Fruit fly (Drosophila melanogaster) whole organism, embryonic: ENCODE measurements around the gene Rhp.

Experiments
- Aef1 ChIP-seq: fragments of 200-800 bp; sonication (Bioruptor generic); IDR thresholded peaks from 3 replicates; pipeline ENCODE4 v1.3.6; 2022; ENCODE audit warnings: missing biosample characterization, missing genetic modification characterization
- B-H2 ChIP-seq: fragments of 200-800 bp; sonication (Bioruptor generic); optimal IDR thresholded peaks from 2 replicates; lab custom pipeline; 2018; ENCODE audit warnings: missing biosample characterization, mild to moderate bottlenecking, missing genetic modification characterization
- CG1024 ChIP-seq: fragments of 200-800 bp; sonication (Bioruptor generic); IDR thresholded peaks from 2 replicates; pipeline ENCODE4 v1.3.6; 2022; ENCODE audit warnings: missing biosample characterization, missing genetic modification characterization
- CG10654 ChIP-seq: fragments of 200-800 bp; sonication (Bioruptor generic); optimal IDR thresholded peaks from 2 replicates; lab custom pipeline; 2016; ENCODE audit warnings: missing biosample characterization, missing genetic modification characterization
- CG12299 ChIP-seq: fragments of 200-800 bp; sonication (Bioruptor generic); optimal IDR thresholded peaks from 2 replicates; lab custom pipeline; 2018; ENCODE audit warnings: missing biosample characterization, mild to moderate bottlenecking, missing genetic modification characterization
- CG15601 ChIP-seq: fragments of 200-800 bp; sonication (Bioruptor generic); optimal IDR thresholded peaks from 3 replicates; lab custom pipeline; 2019; ENCODE audit warnings: missing biosample characterization, mild to moderate bottlenecking, missing genetic modification characterization, moderate library complexity
- CG1603 ChIP-seq: fragments of 200-800 bp; sonication (Bioruptor generic); optimal IDR thresholded peaks from 2 replicates; lab custom pipeline; 2019; ENCODE audit warnings: missing biosample characterization, mild to moderate bottlenecking, missing genetic modification characterization, moderate library complexity
- CG1647 ChIP-seq: fragments of 200-800 bp; sonication (Bioruptor generic); optimal IDR thresholded peaks from 3 replicates; lab custom pipeline; 2016; ENCODE audit warnings: missing biosample characterization, missing genetic modification characterization
- CG18619 ChIP-seq: fragments of 200-800 bp; sonication (Bioruptor generic); optimal IDR thresholded peaks from 3 replicates; lab custom pipeline; 2017; ENCODE audit warnings: missing biosample characterization, mild to moderate bottlenecking, missing genetic modification characterization
- CG33557 ChIP-seq: fragments of 200-800 bp; sonication (Bioruptor generic); optimal IDR thresholded peaks from 2 replicates; lab custom pipeline; 2019; ENCODE audit warnings: missing biosample characterization, mild to moderate bottlenecking, missing genetic modification characterization, moderate library complexity
- CG4404 ChIP-seq: fragments of 200-800 bp; sonication (Bioruptor generic); IDR thresholded peaks from 2 replicates; pipeline ENCODE4 v1.3.6; 2022; ENCODE audit warnings: missing biosample characterization, missing genetic modification characterization
- CG4730 ChIP-seq: fragments of 200-800 bp; sonication (Bioruptor generic); IDR thresholded peaks from 2 replicates; pipeline ENCODE4 v1.3.6; 2022; ENCODE audit warnings: missing biosample characterization, missing genetic modification characterization
- CG5245 ChIP-seq: fragments of 200-800 bp; sonication (Bioruptor generic); optimal IDR thresholded peaks from 3 replicates; lab custom pipeline; 2016; ENCODE audit warnings: missing biosample characterization, missing genetic modification characterization
- CG6765 ChIP-seq: fragments of 200-800 bp; sonication (Bioruptor generic); optimal IDR thresholded peaks from 3 replicates; lab custom pipeline; 2017; ENCODE audit warnings: missing biosample characterization, mild to moderate bottlenecking, missing genetic modification characterization
- CG7271 ChIP-seq: fragments of 200-800 bp; sonication (Bioruptor generic); optimal IDR thresholded peaks from 2 replicates; lab custom pipeline; 2018; ENCODE audit warnings: missing biosample characterization, mild to moderate bottlenecking, missing genetic modification characterization, moderate library complexity
- CG7357 ChIP-seq: fragments of 200-800 bp; sonication (Bioruptor generic); IDR thresholded peaks from 3 replicates; pipeline ENCODE4 v1.3.6; 2022; ENCODE audit warnings: missing biosample characterization, missing genetic modification characterization
- CG7786 ChIP-seq: fragments of 200-800 bp; sonication (Bioruptor generic); optimal IDR thresholded peaks from 2 replicates; lab custom pipeline; 2016; ENCODE audit warnings: missing biosample characterization, missing genetic modification characterization
- CG7839 ChIP-seq: fragments of 200-800 bp; sonication (Bioruptor generic); optimal IDR thresholded peaks from 3 replicates; lab custom pipeline; 2018; ENCODE audit warnings: missing biosample characterization, mild to moderate bottlenecking, missing genetic modification characterization, moderate library complexity
- CG8290 ChIP-seq, 3 experiments: fragments of 200-800 bp; sonication (Bioruptor generic); optimal IDR thresholded peaks; 2 replicates each; lab custom pipeline; 2016 to 2019; ENCODE audit warnings: missing biosample characterization in 3 of 3, missing genetic modification characterization in 3 of 3, mild to moderate bottlenecking in 2 of 3, moderate library complexity in 1 of 3
- CrebB ChIP-seq: fragments of 200-800 bp; sonication (Bioruptor generic); optimal IDR thresholded peaks from 3 replicates; lab custom pipeline; 2018; ENCODE audit warnings: missing biosample characterization, mild to moderate bottlenecking, missing genetic modification characterization
- Dek ChIP-seq: fragments of 200-800 bp; sonication (Bioruptor generic); optimal IDR thresholded peaks from 3 replicates; lab custom pipeline; 2019; ENCODE audit warnings: missing biosample characterization, mild to moderate bottlenecking, missing genetic modification characterization, moderate library complexity
- Fer2 ChIP-seq: fragments of 200-800 bp; sonication (Bioruptor generic); optimal IDR thresholded peaks from 2 replicates; lab custom pipeline; 2018; ENCODE audit warnings: missing biosample characterization, mild to moderate bottlenecking, missing genetic modification characterization, moderate library complexity
- HLH3B ChIP-seq: fragments of 200-800 bp; sonication (Bioruptor generic); IDR thresholded peaks from 2 replicates; pipeline ENCODE4 v1.3.6; 2022; ENCODE audit warnings: missing biosample characterization, missing genetic modification characterization
- Hr51 ChIP-seq, 2 experiments: fragments of 200-800 bp; sonication (Bioruptor generic); optimal IDR thresholded peaks; 2 replicates in 1 of 2; 3 replicates in 1 of 2; lab custom pipeline; 2016 to 2018; ENCODE audit warnings: missing biosample characterization in 2 of 2, missing genetic modification characterization in 2 of 2, mild to moderate bottlenecking in 1 of 2, moderate library complexity in 1 of 2
- Hr78 ChIP-seq, 2 experiments: fragments of 200-800 bp in 1 of 2; fragments of >200 bp in 1 of 2; sonication (Bioruptor generic) in 1 of 2; optimal IDR thresholded peaks; 2 replicates each; lab custom pipeline; 2017 to 2019; ENCODE audit warnings: missing biosample characterization in 2 of 2, missing genetic modification characterization in 2 of 2, mild to moderate bottlenecking in 1 of 2, moderate library complexity in 1 of 2
- Lim3 ChIP-seq: fragments of 200-800 bp; sonication (Bioruptor generic); IDR thresholded peaks from 2 replicates; pipeline ENCODE4 v1.3.6; 2022; ENCODE audit warnings: missing biosample characterization, missing genetic modification characterization
- Mad ChIP-seq: fragments of 200-800 bp; sonication (Bioruptor generic); optimal IDR thresholded peaks from 2 replicates; lab custom pipeline; 2016; ENCODE audit warnings: missing biosample characterization, missing genetic modification characterization
- Meics ChIP-seq: fragments of 200-800 bp; sonication (Bioruptor generic); optimal IDR thresholded peaks from 2 replicates; lab custom pipeline; 2017; ENCODE audit warnings: missing biosample characterization, mild to moderate bottlenecking, missing genetic modification characterization
- Oaz ChIP-seq: fragments of 200-800 bp; sonication (Bioruptor generic); IDR thresholded peaks from 2 replicates; pipeline ENCODE4 v1.3.6; 2022; ENCODE audit warnings: missing biosample characterization, missing genetic modification characterization
- Ptx1 ChIP-seq: fragments of 200-800 bp; sonication (Bioruptor generic); IDR thresholded peaks from 2 replicates; pipeline ENCODE4 v1.3.6; 2022; ENCODE audit warnings: missing biosample characterization, missing genetic modification characterization
- Rfx ChIP-seq: fragments of 200-800 bp; sonication (Bioruptor generic); IDR thresholded peaks from 2 replicates; pipeline ENCODE4 v1.3.6; 2022; ENCODE audit warnings: missing biosample characterization, missing genetic modification characterization
- cg ChIP-seq: fragments of 200-800 bp; sonication (Bioruptor generic); optimal IDR thresholded peaks from 3 replicates; lab custom pipeline; 2019; ENCODE audit warnings: missing biosample characterization, mild to moderate bottlenecking, missing genetic modification characterization, moderate library complexity
- ci ChIP-seq: fragments of 200-800 bp; sonication (Bioruptor generic); IDR thresholded peaks from 3 replicates; pipeline ENCODE4 v1.3.6; 2022; ENCODE audit warnings: missing biosample characterization, missing genetic modification characterization
- crol ChIP-seq: fragments of 200-800 bp; sonication (Bioruptor generic); IDR thresholded peaks from 2 replicates; pipeline ENCODE4 v1.3.6; 2022; ENCODE audit warnings: missing biosample characterization, missing genetic modification characterization
- dmrt11E ChIP-seq: fragments of 200-800 bp; sonication (Bioruptor generic); optimal IDR thresholded peaks from 3 replicates; lab custom pipeline; 2018; ENCODE audit warnings: missing biosample characterization, mild to moderate bottlenecking, missing genetic modification characterization, moderate library complexity
- exex ChIP-seq: fragments of 200-800 bp; sonication (Bioruptor generic); optimal IDR thresholded peaks from 4 replicates; lab custom pipeline; 2018; ENCODE audit warnings: missing biosample characterization, mild to moderate bottlenecking, missing genetic modification characterization, moderate library complexity
- fru ChIP-seq: fragments of >200 bp; optimal IDR thresholded peaks from 2 replicates; lab custom pipeline; 2017
- gem ChIP-seq: fragments of 200-800 bp; sonication (Bioruptor generic); optimal IDR thresholded peaks from 2 replicates; lab custom pipeline; 2019; ENCODE audit warnings: missing biosample characterization, mild to moderate bottlenecking, missing genetic modification characterization, moderate library complexity
- hb ChIP-seq: fragments of 200-800 bp; sonication (Bioruptor generic); IDR thresholded peaks from 3 replicates; pipeline ENCODE4 v1.3.6; 2022; ENCODE audit warnings: missing biosample characterization, missing genetic modification characterization; ENCODE audit not compliant: partially characterized antibody
- insv ChIP-seq, 2 experiments: fragments of 200-800 bp; sonication (Bioruptor generic); optimal IDR thresholded peaks; 3 replicates each; lab custom pipeline; 2016 to 2018; ENCODE audit warnings: missing biosample characterization in 2 of 2, missing genetic modification characterization in 2 of 2
- maf-S ChIP-seq: fragments of 200-800 bp; sonication (Bioruptor generic); optimal IDR thresholded peaks from 2 replicates; lab custom pipeline; 2016; ENCODE audit warnings: missing biosample characterization, missing genetic modification characterization
- mld ChIP-seq: fragments of 200-800 bp; sonication (Bioruptor generic); IDR thresholded peaks from 3 replicates; pipeline ENCODE4 v1.3.6; 2022; ENCODE audit warnings: missing biosample characterization, missing genetic modification characterization; ENCODE audit not compliant: partially characterized antibody
- pita ChIP-seq: fragments of 200-800 bp; sonication (Bioruptor generic); optimal IDR thresholded peaks from 2 replicates; lab custom pipeline; 2017; ENCODE audit warnings: missing biosample characterization, mild to moderate bottlenecking, missing genetic modification characterization
- salm ChIP-seq: fragments of 200-800 bp; sonication (Bioruptor generic); optimal IDR thresholded peaks from 2 replicates; lab custom pipeline; 2018; ENCODE audit warnings: missing biosample characterization, mild to moderate bottlenecking, missing genetic modification characterization
- sens-2 ChIP-seq: fragments of 200-800 bp; sonication (Bioruptor generic); IDR thresholded peaks from 2 replicates; pipeline ENCODE4 v1.3.6; 2022; ENCODE audit warnings: missing biosample characterization, missing genetic modification characterization
- sob ChIP-seq: fragments of 200-800 bp; sonication (Bioruptor generic); IDR thresholded peaks from 2 replicates; pipeline ENCODE4 v1.3.6; 2022; ENCODE audit warnings: missing biosample characterization, missing genetic modification characterization
- tup ChIP-seq: fragments of 200-800 bp; sonication (Bioruptor generic); optimal IDR thresholded peaks from 2 replicates; lab custom pipeline; 2016; ENCODE audit warnings: missing biosample characterization, mild to moderate bottlenecking, missing genetic modification characterization, moderate library complexity
- twi ChIP-seq: fragments of 200-800 bp; optimal IDR thresholded peaks from 2 replicates; lab custom pipeline; 2019; ENCODE audit warnings: missing biosample characterization, mild to moderate bottlenecking, missing genetic modification characterization, moderate library complexity
- zen ChIP-seq: fragments of 200-800 bp; sonication (Bioruptor generic); optimal IDR thresholded peaks from 3 replicates; lab custom pipeline; 2018; ENCODE audit warnings: missing biosample characterization, mild to moderate bottlenecking, missing genetic modification characterization, moderate library complexity

Rhp gene

DNA sequence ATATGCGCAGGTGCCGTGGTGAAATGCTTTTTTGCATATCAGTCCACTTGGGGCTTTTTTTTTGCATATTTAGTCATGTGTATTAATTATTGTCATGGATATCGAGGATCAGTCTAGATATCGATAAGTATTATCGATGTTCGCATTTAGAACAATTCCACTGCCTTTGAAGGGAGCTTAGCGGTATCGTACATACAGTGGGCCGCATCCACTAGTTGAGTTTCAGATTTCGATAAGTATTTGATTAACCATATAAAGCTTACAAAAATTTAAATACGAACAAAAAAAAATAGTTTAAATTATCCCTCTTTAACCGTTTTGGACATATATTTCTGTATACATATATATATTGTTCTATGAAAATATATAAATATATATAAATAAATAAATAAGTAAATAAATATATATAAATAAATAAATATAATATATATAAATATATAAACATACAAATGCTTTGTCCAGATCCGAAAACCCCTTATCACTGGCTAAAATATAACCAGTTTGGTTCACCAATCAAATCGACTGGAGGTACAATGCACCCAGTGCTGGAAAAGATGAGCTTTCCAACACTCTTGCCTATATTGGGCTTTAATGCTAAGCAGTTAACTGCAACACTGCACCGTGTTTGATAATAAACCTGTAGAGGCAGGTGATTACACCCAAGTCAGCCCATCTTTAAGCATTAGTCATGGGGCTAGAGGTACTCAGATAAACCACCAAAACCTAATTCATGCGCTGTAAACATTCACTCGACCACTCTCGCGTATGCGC lies 14.4 kb downstream of the Rhp start (continued):
- TF ChIP-seq twi (tag; lab: Kevin White, UChicago) (no peak), exex (peak; percentile 27), CG7839 (tag; lab: Kevin White, UChicago) (peak; percentile 18), CG1603 (peak; percentile 30), CG18619 (no peak), CG1024 (GFP tag; lab: Robert Waterston, UW) (0 out of 2 replicates have a peak, but pooled peaks have one; percentile 25), CG5245 (GFP tag; lab: Kevin White, UChicago) (peak; percentile 3), maf-S (no peak), crol (GFP tag; lab: Robert Waterston, UW) (no peak), CG12299 (no peak), CG33557 (no peak), Hr78 (GFP tag; optimal IDR thresholded peaks at IDR 0.05; lab: Kevin White, UChicago) (no peak), pita (GFP tag; lab: Kevin White, UChicago) (no peak), CG7786 (no peak), hb (GFP tag; lab: Robert Waterston, UW) (peak; percentile 70; the same call in 2 of the 3 replicates), Oaz (GFP tag; lab: Robert Waterston, UW) (no peak), Meics (GFP tag; lab: Kevin White, UChicago) (peak; percentile 52), Fer2 (no peak), CG10654 (GFP tag; lab: Kevin White, UChicago) (no peak), CG7357 (GFP tag; lab: Robert Waterston, UW) (peak; percentile 76), cg (GFP tag; lab: Kevin White, UChicago) (no peak), insv (GFP tag; optimal IDR thresholded peaks at IDR 0.05; lab: Kevin White, UChicago) (no peak), CG15601 (tag; lab: Kevin White, UChicago) (no peak), CG4730 (no peak), zen (peak; percentile 17), sens-2 (no peak), CG8290 (GFP tag; optimal IDR thresholded peaks at IDR 0.05; lab: Kevin White, UChicago) (peak; percentile 69), CG8290 (tag; optimal IDR thresholded peaks at IDR 0.05; lab: Kevin White, UChicago) (peak in 1 of 2 experiments; percentile 65), tup (GFP tag; lab: Kevin White, UChicago) (no peak), fru (lab: Kevin White, UChicago) (no peak), ci (no peak; the same call in 2 of the 3 replicates), CG4404 (GFP tag; lab: Robert Waterston, UW) (no peak), CG7271 (tag; lab: Kevin White, UChicago) (no peak), sob (GFP tag; lab: Robert Waterston, UW) (no peak), CG6765 (GFP tag; lab: Kevin White, UChicago) (peak; percentile 34), Mad (GFP tag; lab: Kevin White, UChicago) (no peak), gem (tag; lab: Kevin White, UChicago) (peak; percentile 62), CG1647 (no peak), Dek (tag; lab: Kevin White, UChicago) (no peak), CrebB (tag; lab: Kevin White, UChicago) (no peak), dmrt11E (tag; lab: Kevin White, UChicago) (peak; percentile 25), salm (tag; lab: Kevin White, UChicago) (no peak), Rfx (GFP tag; lab: Robert Waterston, UW) (peak; percentile 56), HLH3B (GFP tag; lab: Robert Waterston, UW) (no peak), Aef1 (GFP tag; lab: Robert Waterston, UW) (no peak), mld (GFP tag; lab: Robert Waterston, UW) (0 out of 3 replicates have a peak, but pooled peaks have one; percentile 37), Lim3 (GFP tag; lab: Robert Waterston, UW) (no peak), B-H2 (GFP tag; lab: Kevin White, UChicago) (peak; percentile 31), Ptx1 (GFP tag; lab: Robert Waterston, UW) (peak; percentile 39), Hr51 (GFP tag; optimal IDR thresholded peaks at IDR 0.05; lab: Kevin White, UChicago) (peak in 1 of 2 experiments; percentile 30)
